Worm (Caenorhabditis elegans): Measurements from ENCODE around the gene T22D1.8.

T22D1.8 gene

ce11 chrIV:6951259-6951658, 45.1 kb upstream of the T22D1.8 start:
- TF ChIP-seq fkh-8 (tag; optimal IDR thresholded peaks at IDR 0.05) (peak; percentile 49), sox-4 (tag; optimal IDR thresholded peaks at IDR 0.05) (peak; percentile 34), hlh-17 (GFP tag; optimal IDR thresholded peaks at IDR 0.05; ENCODE audit: borderline replicate concordance) (no peak), dsc-1 (tag; optimal IDR thresholded peaks at IDR 0.05) (peak; percentile 69), elt-2 (tag; optimal IDR thresholded peaks at IDR 0.05) (no peak), efl-1 (optimal IDR thresholded peaks at IDR 0.05) (no peak), efl-1 (GFP tag; optimal IDR thresholded peaks at IDR 0.05 in 1 of 2) (peak in 1 of 2 experiments; percentile 70)

ce11 chrIV:6946832-6947231, 40.7 kb upstream of the T22D1.8 start:
- no peak for TF ChIP-seq irx-1 (tag; optimal IDR thresholded peaks at IDR 0.05)
- TF ChIP-seq lin-39 (tag; optimal IDR thresholded peaks at IDR 0.05) = no peak
- peak; percentile 54 for TF ChIP-seq lin-14 (GFP tag; optimal IDR thresholded peaks at IDR 0.05)
- TF ChIP-seq nhr-71 (tag; optimal IDR thresholded peaks at IDR 0.05) = peak; percentile 60
- TF ChIP-seq unc-62 (GFP tag; optimal IDR thresholded peaks at IDR 0.05) = no peak
- TF ChIP-seq ets-5 (GFP tag; IDR thresholded peaks at IDR 0.05) = no peak
- TF ChIP-seq snu-23 (GFP tag; optimal IDR thresholded peaks at IDR 0.05) = peak; percentile 23
- no peak for TF ChIP-seq unc-86 (tag; optimal IDR thresholded peaks at IDR 0.05)
- no peak for TF ChIP-seq elt-3 (tag; optimal IDR thresholded peaks at IDR 0.05)
- peak in 1 of 2 experiments; percentile 15 for TF ChIP-seq lsy-2 (tag; optimal IDR thresholded peaks at IDR 0.05)
- TF ChIP-seq tlp-1 (tag; optimal IDR thresholded peaks at IDR 0.05) = no peak
- no peak for TF ChIP-seq nhr-76 (tag; optimal IDR thresholded peaks at IDR 0.05)
- TF ChIP-seq lin-35 (GFP tag; optimal IDR thresholded peaks at IDR 0.05) = peak in 1 of 2 experiments; percentile 4
- TF ChIP-seq ceh-90 (tag; optimal IDR thresholded peaks at IDR 0.05) = no peak
- TF ChIP-seq ama-1 (optimal IDR thresholded peaks at IDR 0.05) = no peak
- TF ChIP-seq dpl-1 (GFP tag; optimal IDR thresholded peaks at IDR 0.05) = peak in 1 of 3 experiments; percentile 33
- no peak for TF ChIP-seq jun-1 (tag; optimal IDR thresholded peaks at IDR 0.05)
- no peak for TF ChIP-seq C34B4.2 (tag; optimal IDR thresholded peaks at IDR 0.05)
- TF ChIP-seq efl-1 (optimal IDR thresholded peaks at IDR 0.05) = no peak
- TF ChIP-seq efl-1 (GFP tag; optimal IDR thresholded peaks at IDR 0.05 in 1 of 2) = peak in 1 of 2 experiments; percentile 10

DNA sequence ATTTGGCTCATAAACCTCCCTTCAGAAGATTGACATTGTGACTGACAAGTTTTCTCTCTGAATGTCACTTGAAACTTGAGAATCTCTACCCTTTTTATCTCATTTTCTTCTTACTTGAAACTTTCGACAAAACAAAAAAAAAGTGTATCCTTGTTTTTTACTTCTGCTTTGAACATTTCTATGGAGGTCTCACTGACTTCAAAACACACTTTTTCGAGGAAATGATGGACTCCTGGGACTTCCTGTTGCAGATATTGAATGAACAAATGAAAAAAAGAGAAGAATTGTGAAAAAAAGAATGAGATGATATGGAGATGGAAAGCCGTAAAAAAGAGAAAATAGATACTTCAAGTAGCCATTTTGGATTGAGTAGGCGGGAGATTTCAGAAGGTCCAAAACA, 35.0 kb upstream of the T22D1.8 start:
- TF ChIP-seq fkh-10 (GFP tag; optimal IDR thresholded peaks at IDR 0.05) (peak; percentile 52), lin-14 (GFP tag; optimal IDR thresholded peaks at IDR 0.05) (peak; percentile 35), ama-1 (optimal IDR thresholded peaks at IDR 0.05) (no peak), C16A3.4 (tag; optimal IDR thresholded peaks at IDR 0.05) (no peak), mab-9 (GFP tag; IDR thresholded peaks at IDR 0.05) (no peak), egl-13 (tag; optimal IDR thresholded peaks at IDR 0.05) (no peak)

DNA sequence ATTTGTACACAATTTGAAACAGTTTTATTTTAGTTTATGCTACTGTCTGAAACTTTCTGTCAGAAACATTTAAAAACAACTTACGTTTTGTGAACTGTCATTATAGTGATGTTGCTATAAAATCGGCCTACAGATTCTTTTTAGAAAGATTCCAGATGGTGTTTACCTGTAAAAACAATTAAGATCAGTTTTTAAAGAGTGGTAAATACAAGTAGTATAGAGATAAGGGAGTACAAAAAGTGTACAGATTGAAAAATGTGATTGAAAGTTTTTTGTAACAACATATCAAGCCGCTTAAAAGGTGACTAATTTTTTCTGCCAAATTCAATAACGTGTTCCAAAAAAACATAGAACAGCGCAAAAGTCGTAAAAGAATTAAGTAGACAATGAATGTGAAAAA, 31.4 kb upstream of the T22D1.8 start, which contains the start of gene npr-12:
TSS of gene npr-12 (minus strand) at position 101 of the 400 bp plus-strand sequence.
- TF ChIP-seq unc-130 (tag; optimal IDR thresholded peaks at IDR 0.05) (no peak), aha-1 (tag; optimal IDR thresholded peaks at IDR 0.05) (no peak), unc-86 (tag; optimal IDR thresholded peaks at IDR 0.05) (no peak), nhr-237 (tag; optimal IDR thresholded peaks at IDR 0.05) (no peak), zag-1 (tag; optimal IDR thresholded peaks at IDR 0.05) (no peak), jun-1 (tag; optimal IDR thresholded peaks at IDR 0.05) (no peak), unc-62 (GFP tag; optimal IDR thresholded peaks at IDR 0.05) (no peak), tbx-2 (tag; optimal IDR thresholded peaks at IDR 0.05) (no peak), aly-2 (tag; optimal IDR thresholded peaks at IDR 0.05) (no peak), hlh-4 (tag; optimal IDR thresholded peaks at IDR 0.05) (no peak), lin-39 (tag; optimal IDR thresholded peaks at IDR 0.05) (no peak), Y116A8C.19 (tag; optimal IDR thresholded peaks at IDR 0.05; ENCODE audit: borderline replicate concordance) (no peak), pax-3 (tag; optimal IDR thresholded peaks at IDR 0.05) (no peak), fkh-4 (tag; optimal IDR thresholded peaks at IDR 0.05; ENCODE audit: borderline replicate concordance) (no peak)
